Worm (Caenorhabditis elegans) whole organism, late embryonic: ENCODE data around the gene arl-1.
A peak's percentile ranks its signal among the peaks of the same experiment; 100 is the strongest.

Source experiments
- C08G9.2 ChIP-seq: sonication (generic microtip); optimal IDR thresholded peaks from 2 replicates; lab custom pipeline; 2016; ENCODE audit warnings: mild to moderate bottlenecking, missing genetic modification characterization, moderate library complexity, missing compliant biosample characterization
- F13H6.1 ChIP-seq: sonication (generic microtip); optimal IDR thresholded peaks from 2 replicates; lab custom pipeline; 2016; ENCODE audit warnings: missing genetic modification characterization, missing compliant biosample characterization
- K09A11.1 ChIP-seq: sonication (generic microtip); optimal IDR thresholded peaks from 2 replicates; lab custom pipeline; 2017; ENCODE audit warnings: antibody characterized with exemption, mild to moderate bottlenecking, missing genetic modification characterization, missing compliant biosample characterization; ENCODE audit not compliant: insufficient read depth
- T23F11.4 ChIP-seq: fragments of 200-800 bp; sonication (Bioruptor generic); optimal IDR thresholded peaks from 2 replicates; lab custom pipeline; 2018; ENCODE audit warnings: mild to moderate bottlenecking, missing genetic modification characterization, missing compliant biosample characterization
- Y22D7AL.16 ChIP-seq: sonication (generic microtip); optimal IDR thresholded peaks from 2 replicates; lab custom pipeline; 2016; ENCODE audit warnings: missing genetic modification characterization, missing compliant biosample characterization
- ama-1 ChIP-seq: fragments of 150-350 bp; optimal IDR thresholded peaks from 2 replicates; lab custom pipeline; 2014
- ceh-18 ChIP-seq: sonication (generic microtip); optimal IDR thresholded peaks from 2 replicates; lab custom pipeline; 2016; ENCODE audit warnings: missing genetic modification characterization, missing compliant biosample characterization
- ceh-22 ChIP-seq: sonication (generic microtip); optimal IDR thresholded peaks from 2 replicates; lab custom pipeline; 2017; ENCODE audit warnings: missing biosample characterization, missing genetic modification characterization
- ceh-30 ChIP-seq: fragments of 150-350 bp; optimal IDR thresholded peaks from 2 replicates; lab custom pipeline; 2014; ENCODE audit warnings: missing biosample characterization, missing genetic modification characterization
- ceh-31 ChIP-seq: sonication (generic microtip); optimal IDR thresholded peaks from 2 replicates; lab custom pipeline; 2016; ENCODE audit warnings: missing genetic modification characterization, missing compliant biosample characterization
- ceh-34 ChIP-seq: sonication (generic microtip); optimal IDR thresholded peaks from 2 replicates; lab custom pipeline; 2016; ENCODE audit warnings: mild to moderate bottlenecking, missing genetic modification characterization, missing compliant biosample characterization
- ceh-45 ChIP-seq: fragments of 200-800 bp; sonication (Bioruptor generic); IDR thresholded peaks from 2 replicates; pipeline ENCODE4 v1.3.6; 2022; ENCODE audit warnings: missing genetic modification reagents, missing genetic modification characterization, missing compliant biosample characterization
- ceh-48 ChIP-seq: sonication (generic microtip); optimal IDR thresholded peaks from 2 replicates; lab custom pipeline; 2016; ENCODE audit warnings: missing genetic modification characterization, inconsistent platforms, missing compliant biosample characterization
- ceh-9 ChIP-seq: sonication (generic microtip); optimal IDR thresholded peaks from 2 replicates; lab custom pipeline; 2016; ENCODE audit warnings: mild to moderate bottlenecking, missing genetic modification characterization, inconsistent platforms, missing compliant biosample characterization
- che-1 ChIP-seq: sonication (generic microtip); optimal IDR thresholded peaks from 2 replicates; lab custom pipeline; 2016; ENCODE audit warnings: mild to moderate bottlenecking, missing genetic modification characterization, missing compliant biosample characterization
- dmd-4 ChIP-seq: sonication (generic microtip); optimal IDR thresholded peaks from 2 replicates; lab custom pipeline; 2016; ENCODE audit warnings: borderline replicate concordance, missing genetic modification characterization, missing compliant biosample characterization
- dve-1 ChIP-seq: sonication (generic microtip); optimal IDR thresholded peaks from 2 replicates; lab custom pipeline; 2017; ENCODE audit warnings: antibody characterized with exemption, mild to moderate bottlenecking, missing genetic modification characterization, missing compliant biosample characterization
- elt-2 ChIP-seq: sonication (generic microtip); optimal IDR thresholded peaks from 2 replicates; lab custom pipeline; 2016; ENCODE audit warnings: missing genetic modification reagents, missing genetic modification characterization, missing compliant biosample characterization
- elt-4 ChIP-seq: sonication (generic microtip); optimal IDR thresholded peaks from 2 replicates; lab custom pipeline; 2016; ENCODE audit warnings: missing genetic modification characterization, missing compliant biosample characterization
- ets-4 ChIP-seq: sonication (generic microtip); optimal IDR thresholded peaks from 2 replicates; lab custom pipeline; 2016; ENCODE audit warnings: missing genetic modification characterization, missing compliant biosample characterization
- eyg-1 ChIP-seq: sonication (generic microtip); optimal IDR thresholded peaks from 2 replicates; lab custom pipeline; 2016; ENCODE audit warnings: missing genotype, missing genetic modification characterization, missing compliant biosample characterization
- fax-1 ChIP-seq: sonication (generic microtip); optimal IDR thresholded peaks from 2 replicates; lab custom pipeline; 2016; ENCODE audit warnings: missing genotype, missing genetic modification characterization, missing compliant biosample characterization
- fkh-6 ChIP-seq: sonication (generic microtip); optimal IDR thresholded peaks from 2 replicates; lab custom pipeline; 2016; ENCODE audit warnings: missing genetic modification characterization, missing compliant biosample characterization
- hlh-13 ChIP-seq: fragments of 200-800 bp; sonication (Bioruptor generic); optimal IDR thresholded peaks from 2 replicates; lab custom pipeline; 2018; ENCODE audit warnings: mild to moderate bottlenecking, missing genetic modification characterization, missing compliant biosample characterization
- hlh-15 ChIP-seq: sonication (generic microtip); optimal IDR thresholded peaks from 2 replicates; lab custom pipeline; 2016; ENCODE audit warnings: missing genetic modification characterization, missing compliant biosample characterization
- hlh-30 ChIP-seq: sonication (generic microtip); optimal IDR thresholded peaks from 2 replicates; lab custom pipeline; 2017; ENCODE audit warnings: antibody characterized with exemption, missing genetic modification characterization, missing compliant biosample characterization; ENCODE audit not compliant: insufficient read depth
- hlh-6 ChIP-seq: sonication (generic microtip); optimal IDR thresholded peaks from 2 replicates; lab custom pipeline; 2016; ENCODE audit warnings: missing genotype, missing genetic modification characterization, missing compliant biosample characterization
- hlh-8 ChIP-seq: sonication (generic microtip); optimal IDR thresholded peaks from 2 replicates; lab custom pipeline; 2016; ENCODE audit warnings: missing genotype, missing genetic modification characterization, missing compliant biosample characterization
- lim-6 ChIP-seq: sonication (generic microtip); optimal IDR thresholded peaks from 2 replicates; lab custom pipeline; 2016; ENCODE audit warnings: missing genetic modification characterization, missing compliant biosample characterization
- madf-2 ChIP-seq: sonication (generic microtip); optimal IDR thresholded peaks from 2 replicates; lab custom pipeline; 2017; ENCODE audit warnings: missing genetic modification characterization, missing compliant biosample characterization
- mec-3 ChIP-seq: sonication (generic microtip); optimal IDR thresholded peaks from 2 replicates; lab custom pipeline; 2016; ENCODE audit warnings: borderline replicate concordance, missing genetic modification characterization, missing compliant biosample characterization
- nfya-1 ChIP-seq: sonication (generic microtip); optimal IDR thresholded peaks from 2 replicates; lab custom pipeline; 2017; ENCODE audit warnings: missing genetic modification characterization, mild to moderate bottlenecking, missing compliant biosample characterization, antibody characterized with exemption, moderate library complexity
- nhr-232 ChIP-seq: sonication (generic microtip); optimal IDR thresholded peaks from 2 replicates; lab custom pipeline; 2016; ENCODE audit warnings: missing genetic modification characterization, missing compliant biosample characterization
- pax-1 ChIP-seq: fragments of 150-350 bp; optimal IDR thresholded peaks from 2 replicates; lab custom pipeline; 2014; ENCODE audit warnings: missing biosample characterization, missing genetic modification characterization
- pha-2 ChIP-seq: sonication (generic microtip); optimal IDR thresholded peaks from 2 replicates; lab custom pipeline; 2017; ENCODE audit warnings: mild to moderate bottlenecking, missing genetic modification characterization, missing compliant biosample characterization
- pha-4 ChIP-seq: fragments of 150-350 bp; optimal IDR thresholded peaks from 2 replicates; lab custom pipeline; 2018; ENCODE audit warnings: missing biosample characterization, missing genetic modification reagents, missing genetic modification characterization
- pqm-1 ChIP-seq: sonication (generic microtip); optimal IDR thresholded peaks from 2 replicates; lab custom pipeline; 2016; ENCODE audit warnings: missing genetic modification characterization, missing compliant biosample characterization
- pros-1 ChIP-seq: fragments of 150-350 bp; optimal IDR thresholded peaks from 2 replicates; lab custom pipeline; 2014; ENCODE audit warnings: missing biosample characterization, missing genetic modification reagents, missing genetic modification characterization
- ref-2 ChIP-seq: sonication (generic microtip); optimal IDR thresholded peaks from 2 replicates; lab custom pipeline; 2016; ENCODE audit warnings: missing genetic modification characterization, missing compliant biosample characterization
- rnt-1 ChIP-seq: sonication (generic microtip); optimal IDR thresholded peaks from 2 replicates; lab custom pipeline; 2016; ENCODE audit warnings: missing genetic modification characterization, missing compliant biosample characterization
- sox-4 ChIP-seq: sonication (generic microtip); optimal IDR thresholded peaks from 2 replicates; lab custom pipeline; 2017; ENCODE audit warnings: mild to moderate bottlenecking, missing genetic modification characterization, inconsistent platforms, missing compliant biosample characterization
- tbx-2 ChIP-seq: sonication (generic microtip); optimal IDR thresholded peaks from 2 replicates; lab custom pipeline; 2016; ENCODE audit warnings: missing genetic modification characterization, missing compliant biosample characterization
- ttx-3 ChIP-seq: sonication (generic microtip); optimal IDR thresholded peaks from 2 replicates; lab custom pipeline; 2016; ENCODE audit warnings: missing genetic modification reagents, missing genetic modification characterization, missing compliant biosample characterization
- unc-3 ChIP-seq, 2 experiments: fragments of 200-800 bp in 1 of 2; sonication (Bioruptor generic) in 1 of 2; sonication (generic microtip) in 1 of 2; conservative IDR thresholded peaks in 1 of 2; optimal IDR thresholded peaks in 1 of 2; 2 replicates each; pipeline versions ENCODE4 v1.3.6 to Lab custom; 2016 to 2022; ENCODE audit warnings: missing compliant biosample characterization in 2 of 2, missing genetic modification characterization in 2 of 2, missing genetic modification reagents in 1 of 2
- unc-42 ChIP-seq: sonication (generic microtip); optimal IDR thresholded peaks from 2 replicates; lab custom pipeline; 2016; ENCODE audit warnings: missing genotype, missing genetic modification characterization, missing compliant biosample characterization
- unc-55 ChIP-seq: sonication (generic microtip); optimal IDR thresholded peaks from 2 replicates; lab custom pipeline; 2017; ENCODE audit warnings: missing biosample characterization, missing genetic modification reagents, missing genetic modification characterization
- ztf-16 ChIP-seq: sonication (generic microtip); optimal IDR thresholded peaks from 2 replicates; lab custom pipeline; 2017; ENCODE audit warnings: missing genetic modification characterization, missing compliant biosample characterization

arl-1 gene

ce11 chrII:8568234-8568969 lies 13.4 kb upstream of the arl-1 start:
- peak; percentile 60 for TF ChIP-seq hlh-6 (tag; lab: Kevin White, UChicago)
- TF ChIP-seq fkh-6 = no peak

- peak; percentile 27 for TF ChIP-seq che-1 (tag; lab: Kevin White, UChicago)
- peak; percentile 65 for TF ChIP-seq hlh-30 (tag; lab: Kevin White, UChicago)
- TF ChIP-seq ama-1 (lab: Kevin White, UChicago) = no peak
- TF ChIP-seq mec-3 (tag; lab: Kevin White, UChicago) = no peak
- TF ChIP-seq eyg-1 = no peak
- no peak for TF ChIP-seq pha-2 (tag; lab: Kevin White, UChicago)
- no peak for TF ChIP-seq K09A11.1
- peak; percentile 29 for TF ChIP-seq ttx-3
- peak; percentile 80 for TF ChIP-seq pax-1
- no peak for TF ChIP-seq hlh-6 (tag; lab: Kevin White, UChicago)
- TF ChIP-seq sox-4 (tag; lab: Kevin White, UChicago) = no peak
- no peak for TF ChIP-seq hlh-8
- no peak for TF ChIP-seq ceh-9
- no peak for TF ChIP-seq nhr-232 (tag; lab: Kevin White, UChicago)
- TF ChIP-seq Y22D7AL.16 = peak; percentile 26
- TF ChIP-seq unc-3 (GFP tag; conservative IDR thresholded peaks at IDR 0.05; lab: Robert Waterston, UW) = 0 out of 2 replicates have a peak, but pooled peaks have one; percentile 17
- no peak for TF ChIP-seq unc-3 (tag; optimal IDR thresholded peaks at IDR 0.05; lab: Kevin White, UChicago)
- TF ChIP-seq C08G9.2 (tag; lab: Kevin White, UChicago) = peak; percentile 48
- peak; percentile 48 for TF ChIP-seq ref-2 (tag; lab: Kevin White, UChicago)
- TF ChIP-seq ceh-18 (tag; lab: Kevin White, UChicago) = peak; percentile 77
- no peak for TF ChIP-seq ceh-22 (tag; lab: Kevin White, UChicago)
- TF ChIP-seq dmd-4 (tag; lab: Kevin White, UChicago) = no peak
- no peak for TF ChIP-seq pha-4
- no peak for TF ChIP-seq T23F11.4 (GFP tag; lab: Kevin White, UChicago)
- TF ChIP-seq F13H6.1 (tag; lab: Kevin White, UChicago) = peak; percentile 7
- peak; percentile 56 for TF ChIP-seq unc-55 (GFP tag; lab: Kevin White, UChicago)
- TF ChIP-seq nfya-1 (tag; lab: Kevin White, UChicago) = peak; percentile 87
- TF ChIP-seq hlh-15 (tag; lab: Kevin White, UChicago) = no peak
- peak; percentile 68 for TF ChIP-seq dve-1 (tag; lab: Kevin White, UChicago)
- TF ChIP-seq elt-2 (tag; lab: Kevin White, UChicago) = peak; percentile 64
- peak; percentile 0 for TF ChIP-seq ceh-48
- no peak for TF ChIP-seq fax-1
- TF ChIP-seq hlh-13 (GFP tag; lab: Kevin White, UChicago) = no peak
- TF ChIP-seq lim-6 (tag; lab: Kevin White, UChicago) = no peak
- TF ChIP-seq unc-42 (tag; lab: Kevin White, UChicago) = peak; percentile 67
- TF ChIP-seq pros-1 (tag; lab: Kevin White, UChicago) = peak; percentile 10
- TF ChIP-seq rnt-1 (tag; lab: Kevin White, UChicago) = peak; percentile 71
- peak; percentile 46 for TF ChIP-seq ets-4 (tag; lab: Kevin White, UChicago)
- TF ChIP-seq ceh-30 (tag; lab: Kevin White, UChicago) = peak; percentile 76
- TF ChIP-seq ceh-45 = no peak
- TF ChIP-seq pqm-1 (tag; lab: Kevin White, UChicago) = no peak
- no peak for TF ChIP-seq elt-4 (tag; lab: Kevin White, UChicago)
- peak; percentile 74 for TF ChIP-seq ceh-31 (tag; lab: Kevin White, UChicago)
- peak; percentile 65 for TF ChIP-seq tbx-2 (tag; lab: Kevin White, UChicago)
- TF ChIP-seq ztf-16 (tag; lab: Kevin White, UChicago) = no peak
- TF ChIP-seq madf-2 (tag; lab: Kevin White, UChicago) = peak; percentile 29
- peak; percentile 66 for TF ChIP-seq ceh-34
Measured at ce11 chrII:8569038-8569977, 12.5 kb upstream of the arl-1 start, which contains the start of the genes col-38 and rpl-5. col-38 (minus strand) TSS chrII:8569088. rpl-5 (plus strand) TSS chrII:8569927.
